Worm (Caenorhabditis elegans) whole organism, L1 larva: ENCODE results near the gene W08E12.2.
A peak's percentile ranks its signal among the peaks of the same experiment; 100 is the strongest.

Experiments
- C04F5.9 ChIP-seq: sonication (generic microtip); optimal IDR thresholded peaks from 2 replicates; lab custom pipeline; 2016; ENCODE audit warnings: missing genetic modification characterization, missing compliant biosample characterization
- C34B4.2 ChIP-seq: sonication (generic microtip); optimal IDR thresholded peaks from 2 replicates; lab custom pipeline; 2017; ENCODE audit warnings: mild to moderate bottlenecking, missing genetic modification characterization, missing compliant biosample characterization
- blmp-1 ChIP-seq: fragments of 150-350 bp; optimal IDR thresholded peaks from 2 replicates; lab custom pipeline; 2014; ENCODE audit warnings: missing biosample characterization, missing genetic modification characterization
- ces-1 ChIP-seq: fragments of 150-350 bp; optimal IDR thresholded peaks from 2 replicates; lab custom pipeline; 2014; ENCODE audit warnings: missing biosample characterization, missing genetic modification reagents, missing genetic modification characterization
- dsc-1 ChIP-seq: sonication (generic microtip); optimal IDR thresholded peaks from 2 replicates; lab custom pipeline; 2016; ENCODE audit warnings: mild to moderate bottlenecking, missing genetic modification characterization, missing compliant biosample characterization
- efl-1 ChIP-seq, 4 experiments: fragments of 150-350 bp; optimal IDR thresholded peaks in 3 of 4; peaks in 1 of 4; 1 replicate in 1 of 4; 2 replicates in 3 of 4; lab custom pipeline; 2014; ENCODE audit warnings: missing biosample characterization in 2 of 4, missing genetic modification characterization in 2 of 4, missing genetic modification reagents in 2 of 4
- elt-2 ChIP-seq: sonication (generic microtip); optimal IDR thresholded peaks from 2 replicates; lab custom pipeline; 2016; ENCODE audit warnings: missing genetic modification characterization, mild to moderate bottlenecking, inconsistent platforms, missing compliant biosample characterization, missing genetic modification reagents
- fkh-10 ChIP-seq: sonication (generic microtip); optimal IDR thresholded peaks from 2 replicates; lab custom pipeline; 2017; ENCODE audit warnings: missing biosample characterization, missing genetic modification reagents, missing genetic modification characterization
- fkh-4 ChIP-seq: sonication (generic microtip); optimal IDR thresholded peaks from 2 replicates; lab custom pipeline; 2016; ENCODE audit warnings: missing compliant biosample characterization, missing genetic modification characterization, borderline replicate concordance
- grh-1 ChIP-seq: fragments of 200-800 bp; sonication (Bioruptor generic); IDR thresholded peaks from 2 replicates; pipeline ENCODE4 v1.3.6; 2022; ENCODE audit warnings: missing genetic modification reagents, missing genetic modification characterization, missing compliant biosample characterization
- hlh-17 ChIP-seq: fragments of 200-800 bp; sonication (Bioruptor generic); optimal IDR thresholded peaks from 2 replicates; lab custom pipeline; 2018; ENCODE audit warnings: missing genetic modification characterization, mild to moderate bottlenecking, missing compliant biosample characterization, moderate library complexity, borderline replicate concordance
- hlh-4 ChIP-seq: sonication (generic microtip); optimal IDR thresholded peaks from 2 replicates; lab custom pipeline; 2016; ENCODE audit warnings: mild to moderate bottlenecking, missing genetic modification characterization, missing compliant biosample characterization
- hpl-2 ChIP-seq: fragments of 150-350 bp; optimal IDR thresholded peaks from 2 replicates; lab custom pipeline; 2014; ENCODE audit warnings: missing biosample characterization, missing genetic modification reagents, missing genetic modification characterization
- isw-1 ChIP-seq: fragments of 200-800 bp; sonication (Bioruptor generic); IDR thresholded peaks from 2 replicates; pipeline ENCODE4 v1.3.6; 2022; ENCODE audit warnings: missing genetic modification characterization, missing compliant biosample characterization
- lin-35 ChIP-seq, 2 experiments: fragments of 150-350 bp; optimal IDR thresholded peaks; 2 replicates each; lab custom pipeline; 2014; ENCODE audit warnings: missing biosample characterization in 2 of 2, missing genetic modification characterization in 2 of 2, missing genetic modification reagents in 2 of 2
- nhr-11 ChIP-seq: fragments of 150-350 bp; optimal IDR thresholded peaks from 2 replicates; lab custom pipeline; 2014; ENCODE audit warnings: missing biosample characterization, missing genetic modification characterization
- nhr-19 ChIP-seq: fragments of 200-800 bp; sonication (Bioruptor generic); conservative IDR thresholded peaks from 2 replicates; pipeline ENCODE4 v1.3.6; 2022; ENCODE audit warnings: missing genetic modification characterization, missing compliant biosample characterization
- nhr-28 ChIP-seq: fragments of 150-350 bp; optimal IDR thresholded peaks from 2 replicates; lab custom pipeline; 2014; ENCODE audit warnings: missing biosample characterization, missing genetic modification characterization
- nhr-76 ChIP-seq: sonication (generic microtip); optimal IDR thresholded peaks from 2 replicates; lab custom pipeline; 2017; ENCODE audit warnings: missing biosample characterization, missing genetic modification characterization
- nhr-90 ChIP-seq: sonication (generic microtip); optimal IDR thresholded peaks from 2 replicates; lab custom pipeline; 2016; ENCODE audit warnings: mild to moderate bottlenecking, missing genetic modification characterization, missing compliant biosample characterization; ENCODE audit not compliant: poor library complexity
- pax-3 ChIP-seq: fragments of 200-800 bp; sonication (Bioruptor generic); optimal IDR thresholded peaks from 2 replicates; lab custom pipeline; 2018; ENCODE audit warnings: mild to moderate bottlenecking, missing genetic modification characterization, moderate library complexity, missing compliant biosample characterization
- pqm-1 ChIP-seq: sonication (generic microtip); optimal IDR thresholded peaks from 3 replicates; lab custom pipeline; 2017; ENCODE audit warnings: missing biosample characterization, missing genetic modification characterization
- snpc-4 ChIP-seq: fragments of 150-350 bp; optimal IDR thresholded peaks from 2 replicates; lab custom pipeline; 2014; ENCODE audit warnings: missing biosample characterization, missing genetic modification characterization
- snu-23 ChIP-seq: sonication (generic microtip); optimal IDR thresholded peaks from 2 replicates; lab custom pipeline; 2016; ENCODE audit warnings: missing genetic modification characterization, missing compliant biosample characterization
- sptf-1 ChIP-seq: fragments of 150-350 bp; optimal IDR thresholded peaks from 2 replicates; lab custom pipeline; 2014; ENCODE audit warnings: missing biosample characterization, missing genetic modification characterization
- sup-37 ChIP-seq: fragments of 200-800 bp; sonication (Bioruptor generic); optimal IDR thresholded peaks from 2 replicates; lab custom pipeline; 2018; ENCODE audit warnings: mild to moderate bottlenecking, missing genetic modification characterization, missing compliant biosample characterization
- tlp-1 ChIP-seq: fragments of 150-350 bp; optimal IDR thresholded peaks from 2 replicates; lab custom pipeline; 2014; ENCODE audit warnings: missing biosample characterization, missing genetic modification characterization
- unc-30 ChIP-seq: sonication (generic microtip); optimal IDR thresholded peaks from 2 replicates; lab custom pipeline; 2017; ENCODE audit warnings: missing biosample characterization, missing genetic modification characterization
- unc-62 ChIP-seq: fragments of 150-350 bp; optimal IDR thresholded peaks from 2 replicates; lab custom pipeline; 2014; ENCODE audit warnings: missing biosample characterization, missing genetic modification reagents, missing genetic modification characterization
- vab-15 ChIP-seq: sonication (generic microtip); optimal IDR thresholded peaks from 2 replicates; lab custom pipeline; 2017; ENCODE audit warnings: missing genotype, mild to moderate bottlenecking, missing genetic modification characterization, missing compliant biosample characterization
- xbp-1 ChIP-seq: sonication (generic microtip); optimal IDR thresholded peaks from 2 replicates; lab custom pipeline; 2016; ENCODE audit warnings: missing genetic modification characterization, missing compliant biosample characterization
- zag-1 ChIP-seq: fragments of 150-350 bp; optimal IDR thresholded peaks from 2 replicates; lab custom pipeline; 2014; ENCODE audit warnings: missing biosample characterization, missing genetic modification characterization

W08E12.2 gene

DNA sequence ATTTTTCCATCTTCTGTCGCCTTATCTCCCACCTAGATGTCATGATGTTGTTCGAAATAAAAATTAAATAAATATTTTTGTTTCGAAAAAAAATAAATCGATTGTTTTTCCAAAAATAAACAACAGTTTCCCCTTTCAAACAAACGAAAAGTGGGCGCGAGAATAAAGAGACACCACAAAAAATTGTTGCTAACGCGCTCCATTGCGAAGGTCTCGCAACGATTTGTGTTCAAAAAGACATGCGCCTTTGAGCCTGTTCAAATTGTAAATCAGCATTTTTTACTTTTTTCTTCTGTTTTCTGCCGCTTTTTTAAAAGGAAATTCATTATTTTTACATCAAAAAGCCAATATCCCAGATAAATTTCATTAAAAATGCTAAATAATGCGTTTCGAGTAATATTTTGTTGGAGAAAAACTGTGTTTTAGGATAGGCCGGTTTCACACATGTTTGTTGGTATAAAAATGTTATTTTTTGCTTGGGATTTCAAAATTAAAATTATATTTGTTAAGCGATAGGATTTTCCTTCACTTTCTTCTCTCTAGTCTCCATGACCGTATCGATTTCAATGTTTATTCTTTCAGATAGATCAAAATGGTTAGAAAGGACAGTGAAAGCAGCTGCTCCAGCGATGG lies 11.0 kb upstream of the W08E12.2 start, which contains the start of gene W08E12.7 (continued):
- TF ChIP-seq unc-30 (tag; lab: Kevin White, UChicago) (no peak), unc-62 (GFP tag; lab: Kevin White, UChicago) (no peak), pax-3 (tag; lab: Kevin White, UChicago) (peak; percentile 88), hpl-2 (GFP tag; lab: Kevin White, UChicago) (peak; percentile 89), nhr-11 (peak; percentile 68), blmp-1 (peak; percentile 91), nhr-90 (tag; lab: Kevin White, UChicago) (peak; percentile 90), hlh-4 (no peak), snu-23 (GFP tag; lab: Kevin White, UChicago) (peak; percentile 97), xbp-1 (tag; lab: Kevin White, UChicago) (peak; percentile 92), grh-1 (GFP tag; lab: Robert Waterston, UW) (peak; percentile 75), elt-2 (tag; lab: Kevin White, UChicago) (peak; percentile 40), pqm-1 (tag; lab: Kevin White, UChicago) (no peak), fkh-4 (tag; lab: Kevin White, UChicago) (no peak), C34B4.2 (tag; lab: Kevin White, UChicago) (no peak), tlp-1 (no peak), zag-1 (peak; percentile 50)
- TF ChIP-seq, all 84 proteins: peak for 60

DNA sequence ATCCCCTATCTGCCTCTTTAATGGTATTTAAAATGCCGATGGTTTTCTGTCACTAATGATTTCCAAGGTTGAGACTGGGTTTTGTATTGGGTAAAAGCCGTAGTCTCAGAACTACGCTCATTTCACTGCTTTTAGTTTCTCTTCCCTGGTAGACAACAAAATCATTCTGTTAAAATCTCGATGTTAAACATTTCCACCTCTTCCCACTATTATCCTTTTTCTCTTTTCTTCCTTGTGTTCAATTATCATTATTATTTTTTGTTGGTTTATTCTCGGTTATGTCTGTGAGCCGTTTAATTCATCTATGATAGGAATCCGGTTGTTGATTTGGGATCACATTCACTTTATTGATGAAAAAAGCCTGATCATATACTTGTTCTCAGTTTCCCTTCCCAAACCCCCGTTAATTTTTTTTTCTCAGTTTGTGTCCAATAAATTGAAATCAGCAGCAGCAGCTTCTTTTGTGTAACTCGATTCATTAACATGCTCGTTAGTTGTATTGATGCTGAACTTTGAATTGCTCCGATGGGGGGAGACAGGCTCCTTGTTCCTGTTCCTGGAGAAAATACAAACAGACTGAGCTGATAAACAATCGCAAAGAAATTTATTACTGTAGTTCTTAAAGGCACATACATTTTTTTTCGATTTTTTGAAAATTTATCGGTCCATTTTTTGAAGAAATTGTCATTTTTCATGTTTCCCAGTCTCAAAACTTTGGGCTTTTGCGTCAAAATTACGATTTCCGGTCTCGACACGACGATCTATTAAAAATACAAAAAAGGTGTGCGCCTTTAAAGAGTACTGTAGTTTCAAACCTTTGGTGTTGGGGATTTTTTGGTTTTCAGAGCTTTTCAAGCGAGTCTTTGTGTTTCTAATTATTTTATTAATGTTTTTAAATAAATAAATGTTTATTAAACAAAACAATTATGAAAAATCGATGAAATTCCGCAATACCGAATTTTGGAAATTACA lies 8.8 kb upstream of the W08E12.2 start:
- TF ChIP-seq hlh-17 (GFP tag; lab: Kevin White, UChicago) (no peak), sup-37 (no peak), dsc-1 (tag; lab: Kevin White, UChicago) (no peak), ces-1 (GFP tag; lab: Kevin White, UChicago) (no peak), pax-3 (tag; lab: Kevin White, UChicago) (no peak), pqm-1 (tag; lab: Kevin White, UChicago) (no peak)

DNA sequence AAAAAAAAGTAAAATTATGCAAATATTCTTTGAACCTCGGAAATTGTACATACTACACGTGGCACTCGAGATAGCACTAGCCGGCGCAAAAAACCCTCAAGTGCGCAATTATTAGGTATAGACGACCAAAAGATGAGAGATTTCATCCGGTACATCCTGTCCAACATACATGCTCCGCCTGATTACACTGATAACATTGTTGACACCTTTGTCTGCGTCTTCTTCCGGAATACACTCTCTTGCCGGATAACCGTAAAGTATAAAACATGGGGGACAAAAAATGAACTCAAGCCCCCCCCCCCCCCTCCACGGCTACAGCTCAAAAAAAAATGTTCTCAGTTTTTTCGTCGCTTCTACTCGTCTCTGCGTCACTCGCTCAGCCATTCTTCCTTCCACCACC lies 7.4 kb upstream of the W08E12.2 start, which contains the start of gene W08E12.6:
TSS of gene W08E12.6 (plus strand) at position 301 of the 400 bp plus-strand sequence.
- TF ChIP-seq fkh-10 (GFP tag; lab: Kevin White, UChicago) (peak; percentile 3), nhr-28 (tag; lab: Kevin White, UChicago) (no peak)

DNA sequence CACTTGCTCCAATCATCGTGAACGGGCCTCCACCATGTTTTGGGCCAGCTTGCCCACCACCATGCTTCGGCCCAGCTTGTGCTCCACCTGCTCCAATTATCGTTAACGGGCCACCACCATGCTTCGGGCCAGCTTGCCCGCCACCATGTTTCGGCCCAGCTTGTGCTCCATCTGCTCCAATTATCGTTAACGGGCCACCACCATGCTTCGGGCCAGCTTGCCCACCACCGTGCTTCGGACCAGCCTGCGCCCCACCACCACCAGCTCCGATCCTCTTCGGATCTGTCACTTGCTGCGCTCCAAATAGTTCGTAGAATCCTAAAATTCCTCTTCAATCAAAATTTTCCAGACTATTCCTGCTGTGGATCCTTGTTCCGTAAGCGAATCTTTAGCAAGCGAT lies 6.4 kb upstream of the W08E12.2 start:
- TF ChIP-seq hpl-2 (GFP tag; lab: Kevin White, UChicago), result no peak
- no peak for TF ChIP-seq nhr-76 (tag; lab: Kevin White, UChicago)
- no peak for TF ChIP-seq fkh-4 (tag; lab: Kevin White, UChicago)
- TF ChIP-seq snu-23 (GFP tag; lab: Kevin White, UChicago), result no peak
- TF ChIP-seq nhr-28 (tag; lab: Kevin White, UChicago), result no peak
- no peak for TF ChIP-seq unc-62 (GFP tag; lab: Kevin White, UChicago)
- no peak for TF ChIP-seq C04F5.9 (tag; lab: Kevin White, UChicago)
- no peak for TF ChIP-seq efl-1 (optimal IDR thresholded peaks at IDR 0.05; lab: Kevin White, UChicago)
- TF ChIP-seq efl-1 (GFP tag; optimal IDR thresholded peaks at IDR 0.05 in 1 of 2; lab: Kevin White, UChicago), result no peak
- TF ChIP-seq snpc-4, result no peak
- no peak for TF ChIP-seq elt-2 (tag; lab: Kevin White, UChicago)
- no peak for TF ChIP-seq xbp-1 (tag; lab: Kevin White, UChicago)
- TF ChIP-seq lin-35 (GFP tag; optimal IDR thresholded peaks at IDR 0.05; lab: Kevin White, UChicago), result no peak
- no peak for TF ChIP-seq isw-1 (GFP tag; lab: Robert Waterston, UW)
- no peak for TF ChIP-seq fkh-10 (GFP tag; lab: Kevin White, UChicago)
- TF ChIP-seq sptf-1, result no peak
- TF ChIP-seq ces-1 (GFP tag; lab: Kevin White, UChicago), result no peak
- TF ChIP-seq vab-15 (tag; lab: Kevin White, UChicago), result no peak
- no peak for TF ChIP-seq nhr-19 (GFP tag; lab: Robert Waterston, UW)
